Worm (Caenorhabditis elegans) whole organism, L1 larva: ENCODE results near the gene F41E6.7.

Experiments used
- C04F5.9 ChIP-seq: sonication (generic microtip); optimal IDR thresholded peaks from 2 replicates; lab custom pipeline; 2016; ENCODE audit warnings: missing genetic modification characterization, missing compliant biosample characterization
- Y116A8C.19 ChIP-seq: sonication (generic microtip); optimal IDR thresholded peaks from 2 replicates; lab custom pipeline; 2016; ENCODE audit warnings: missing compliant biosample characterization, missing genetic modification characterization, borderline replicate concordance
- aha-1 ChIP-seq: fragments of 150-350 bp; optimal IDR thresholded peaks from 2 replicates; lab custom pipeline; 2014; ENCODE audit warnings: missing biosample characterization, missing genetic modification characterization
- alr-1 ChIP-seq: fragments of 200-800 bp; sonication (Bioruptor generic); optimal IDR thresholded peaks from 2 replicates; lab custom pipeline; 2018; ENCODE audit warnings: borderline replicate concordance, mild to moderate bottlenecking, missing genetic modification characterization, missing compliant biosample characterization
- ceh-63 ChIP-seq: fragments of 200-800 bp; sonication (Bioruptor generic); optimal IDR thresholded peaks from 2 replicates; lab custom pipeline; 2018; ENCODE audit warnings: mild to moderate bottlenecking, missing genetic modification characterization, missing compliant biosample characterization
- ceh-8 ChIP-seq: fragments of 200-800 bp; sonication (Bioruptor generic); optimal IDR thresholded peaks from 2 replicates; lab custom pipeline; 2018; ENCODE audit warnings: mild to moderate bottlenecking, missing genetic modification characterization, moderate library complexity, missing compliant biosample characterization
- efl-1 ChIP-seq, 4 experiments: fragments of 150-350 bp; optimal IDR thresholded peaks in 3 of 4; peaks in 1 of 4; 1 replicate in 1 of 4; 2 replicates in 3 of 4; lab custom pipeline; 2014; ENCODE audit warnings: missing biosample characterization in 2 of 4, missing genetic modification characterization in 2 of 4, missing genetic modification reagents in 2 of 4
- efl-3 ChIP-seq: fragments of 200-800 bp; sonication (Bioruptor generic); optimal IDR thresholded peaks from 2 replicates; lab custom pipeline; 2018; ENCODE audit warnings: mild to moderate bottlenecking, missing genetic modification characterization, missing compliant biosample characterization
- egl-27 ChIP-seq, 2 experiments: fragments of 150-350 bp in 1 of 2; sonication (generic microtip); optimal IDR thresholded peaks; 3 replicates each; lab custom pipeline; 2017 to 2018; ENCODE audit warnings: missing biosample characterization in 2 of 2, missing genetic modification characterization in 2 of 2, missing genetic modification reagents in 2 of 2
- elt-2 ChIP-seq: sonication (generic microtip); optimal IDR thresholded peaks from 2 replicates; lab custom pipeline; 2016; ENCODE audit warnings: missing genetic modification characterization, mild to moderate bottlenecking, inconsistent platforms, missing compliant biosample characterization, missing genetic modification reagents
- elt-3 ChIP-seq, 6 experiments: fragments of 150-350 bp in 1 of 6; sonication (generic microtip); optimal IDR thresholded peaks; 2 replicates each; lab custom pipeline; 2017 to 2018; ENCODE audit warnings: missing biosample characterization in 6 of 6, missing genetic modification characterization in 6 of 6, inconsistent platforms in 1 of 6
- fkh-10 ChIP-seq: sonication (generic microtip); optimal IDR thresholded peaks from 2 replicates; lab custom pipeline; 2017; ENCODE audit warnings: missing biosample characterization, missing genetic modification reagents, missing genetic modification characterization
- fos-1 ChIP-seq: fragments of 150-350 bp; optimal IDR thresholded peaks from 2 replicates; lab custom pipeline; 2014; ENCODE audit warnings: missing biosample characterization, missing genetic modification characterization
- grh-1 ChIP-seq: fragments of 200-800 bp; sonication (Bioruptor generic); IDR thresholded peaks from 2 replicates; pipeline ENCODE4 v1.3.6; 2022; ENCODE audit warnings: missing genetic modification reagents, missing genetic modification characterization, missing compliant biosample characterization
- hlh-17 ChIP-seq: fragments of 200-800 bp; sonication (Bioruptor generic); optimal IDR thresholded peaks from 2 replicates; lab custom pipeline; 2018; ENCODE audit warnings: missing genetic modification characterization, mild to moderate bottlenecking, missing compliant biosample characterization, moderate library complexity, borderline replicate concordance
- jun-1 ChIP-seq: fragments of 150-350 bp; optimal IDR thresholded peaks from 2 replicates; lab custom pipeline; 2014; ENCODE audit warnings: missing biosample characterization, missing genetic modification reagents, missing genetic modification characterization
- lin-14 ChIP-seq: fragments of 200-800 bp; sonication (Bioruptor generic); optimal IDR thresholded peaks from 2 replicates; lab custom pipeline; 2018; ENCODE audit warnings: mild to moderate bottlenecking, missing genetic modification characterization, moderate library complexity, missing compliant biosample characterization
- lin-15B ChIP-seq: fragments of 150-350 bp; sonication (generic microtip); optimal IDR thresholded peaks from 3 replicates; lab custom pipeline; 2014; ENCODE audit warnings: missing biosample characterization, missing genetic modification characterization
- lin-39 ChIP-seq: fragments of 150-350 bp; optimal IDR thresholded peaks from 2 replicates; lab custom pipeline; 2014; ENCODE audit warnings: missing biosample characterization, missing genetic modification reagents, missing genetic modification characterization
- mdl-1 ChIP-seq, 2 experiments: fragments of 150-350 bp; optimal IDR thresholded peaks; 2 replicates each; lab custom pipeline; 2014 to 2017; ENCODE audit warnings: missing biosample characterization in 2 of 2, missing genetic modification characterization in 2 of 2, inconsistent platforms in 1 of 2
- mep-1 ChIP-seq: fragments of 150-350 bp; optimal IDR thresholded peaks from 2 replicates; lab custom pipeline; 2014; ENCODE audit warnings: missing biosample characterization, missing genetic modification characterization
- nhr-19 ChIP-seq: fragments of 200-800 bp; sonication (Bioruptor generic); conservative IDR thresholded peaks from 2 replicates; pipeline ENCODE4 v1.3.6; 2022; ENCODE audit warnings: missing genetic modification characterization, missing compliant biosample characterization
- nhr-47 ChIP-seq: sonication (generic microtip); optimal IDR thresholded peaks from 2 replicates; lab custom pipeline; 2016; ENCODE audit warnings: mild to moderate bottlenecking, missing genetic modification characterization, moderate library complexity, missing compliant biosample characterization
- nhr-71 ChIP-seq: sonication (generic microtip); optimal IDR thresholded peaks from 2 replicates; lab custom pipeline; 2016; ENCODE audit warnings: mild to moderate bottlenecking, missing genetic modification characterization, moderate library complexity, missing compliant biosample characterization
- nhr-77 ChIP-seq: fragments of 150-350 bp; optimal IDR thresholded peaks from 2 replicates; lab custom pipeline; 2014; ENCODE audit warnings: missing biosample characterization, missing genetic modification characterization
- nhr-84 ChIP-seq: sonication (generic microtip); optimal IDR thresholded peaks from 2 replicates; lab custom pipeline; 2017; ENCODE audit warnings: missing biosample characterization, missing genetic modification characterization
- pax-3 ChIP-seq: fragments of 200-800 bp; sonication (Bioruptor generic); optimal IDR thresholded peaks from 2 replicates; lab custom pipeline; 2018; ENCODE audit warnings: mild to moderate bottlenecking, missing genetic modification characterization, moderate library complexity, missing compliant biosample characterization
- sup-37 ChIP-seq: fragments of 200-800 bp; sonication (Bioruptor generic); optimal IDR thresholded peaks from 2 replicates; lab custom pipeline; 2018; ENCODE audit warnings: mild to moderate bottlenecking, missing genetic modification characterization, missing compliant biosample characterization
- tlp-1 ChIP-seq: fragments of 150-350 bp; optimal IDR thresholded peaks from 2 replicates; lab custom pipeline; 2014; ENCODE audit warnings: missing biosample characterization, missing genetic modification characterization
- unc-86 ChIP-seq: sonication (generic microtip); optimal IDR thresholded peaks from 2 replicates; lab custom pipeline; 2016; ENCODE audit warnings: missing genetic modification characterization, missing compliant biosample characterization
- unc-98 ChIP-seq: fragments of 200-800 bp; sonication (Bioruptor generic); IDR thresholded peaks from 2 replicates; pipeline ENCODE4 v1.3.6; 2022; ENCODE audit warnings: missing genetic modification characterization, missing compliant biosample characterization
- xbp-1 ChIP-seq: sonication (generic microtip); optimal IDR thresholded peaks from 2 replicates; lab custom pipeline; 2016; ENCODE audit warnings: missing genetic modification characterization, missing compliant biosample characterization
- zag-1 ChIP-seq: fragments of 150-350 bp; optimal IDR thresholded peaks from 2 replicates; lab custom pipeline; 2014; ENCODE audit warnings: missing biosample characterization, missing genetic modification characterization

F41E6.7 gene

ce11 chrV:8569841-8570361, 29.2 kb downstream of the F41E6.7 start, which contains the start of the genes F25G6.9 and symk-1 (continued):
- no peak for TF ChIP-seq Y116A8C.19 (tag; lab: Kevin White, UChicago)
- TF ChIP-seq jun-1 (tag; lab: Kevin White, UChicago) = no peak
- TF ChIP-seq zag-1 (tag; lab: Kevin White, UChicago) = no peak
- no peak for TF ChIP-seq aha-1 (tag; lab: Kevin White, UChicago)
- TF ChIP-seq nhr-71 (tag; lab: Kevin White, UChicago) = peak; percentile 86
- TF ChIP-seq tlp-1 (tag; lab: Kevin White, UChicago) = no peak
- TF ChIP-seq hlh-17 (GFP tag; lab: Kevin White, UChicago) = no peak
- TF ChIP-seq unc-98 (GFP tag; lab: Robert Waterston, UW) = no peak
- TF ChIP-seq nhr-84 (tag; lab: Kevin White, UChicago) = no peak
- TF ChIP-seq efl-3 (GFP tag; lab: Kevin White, UChicago) = no peak
- TF ChIP-seq nhr-19 = peak; percentile 82
- no peak for TF ChIP-seq pax-3 (tag; lab: Kevin White, UChicago)
- TF ChIP-seq xbp-1 (tag; lab: Kevin White, UChicago) = peak; percentile 76
- TF ChIP-seq fos-1 (tag; lab: Kevin White, UChicago) = peak; percentile 7
- no peak for TF ChIP-seq nhr-77 (tag; lab: Kevin White, UChicago)
- TF ChIP-seq lin-14 (GFP tag; lab: Kevin White, UChicago) = peak; percentile 72
- TF ChIP-seq lin-39 (tag; lab: Kevin White, UChicago) = peak; percentile 76

DNA sequence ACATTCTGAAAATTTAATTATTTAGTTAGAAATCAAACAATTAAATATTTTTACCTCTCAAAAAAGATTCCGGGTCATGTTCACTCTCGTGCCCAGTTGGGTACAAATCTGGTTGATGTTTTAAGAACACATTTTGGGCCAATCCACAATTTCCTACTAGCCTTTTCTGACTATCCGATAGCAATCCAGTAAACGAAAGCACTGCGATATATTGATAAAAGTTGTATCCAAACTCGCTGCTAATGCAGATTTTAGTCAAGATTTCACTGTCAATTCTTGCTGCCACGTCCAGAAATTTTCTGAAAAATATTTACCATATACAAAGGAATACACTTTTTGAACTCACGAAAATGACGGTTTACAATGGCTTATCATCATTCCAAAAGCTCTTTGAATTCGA, 29.9 kb downstream of the F41E6.7 start:
- TF ChIP-seq fkh-10 (GFP tag; lab: Kevin White, UChicago) (no peak), efl-1 (optimal IDR thresholded peaks at IDR 0.05; lab: Kevin White, UChicago) (no peak), efl-1 (GFP tag; optimal IDR thresholded peaks at IDR 0.05 in 1 of 2; lab: Kevin White, UChicago) (peak in 1 of 2 experiments; percentile 76)
- TF ChIP-seq, all 84 proteins: peak for 1

DNA sequence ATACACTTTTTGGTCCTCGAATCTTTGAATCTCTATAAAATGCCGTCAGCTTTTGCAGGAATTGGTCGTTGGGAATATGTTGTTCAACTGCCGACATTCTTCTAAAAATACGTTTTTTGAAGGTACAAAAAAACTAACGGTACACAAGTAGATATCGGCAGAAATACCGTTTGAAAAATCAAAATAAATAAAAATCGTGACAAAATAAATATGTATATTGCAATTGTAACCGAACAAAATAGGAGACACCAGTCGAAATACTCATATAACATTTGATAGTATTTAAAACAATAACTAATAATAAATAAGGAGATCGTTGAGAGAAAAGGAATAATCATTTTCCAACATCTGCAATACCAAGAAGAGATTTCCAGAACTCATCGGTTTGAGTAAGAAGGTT, 34.0 kb downstream of the F41E6.7 start, which contains the start of gene F25G6.8:
Gene F25G6.8, minus strand, starts transcription at position 101 of the 400 bp plus-strand sequence.
- TF ChIP-seq ceh-63 (GFP tag; lab: Kevin White, UChicago) (no peak), mep-1 (no peak), mdl-1 (tag; optimal IDR thresholded peaks at IDR 0.05; lab: Kevin White, UChicago) (no peak), lin-15B (tag; lab: Kevin White, UChicago) (no peak), ceh-8 (GFP tag; lab: Kevin White, UChicago) (no peak), sup-37 (GFP tag; lab: Kevin White, UChicago) (no peak)
- TF ChIP-seq, all 84 proteins: peak for 0

ce11 chrV:8560916-8561315, 38.2 kb downstream of the F41E6.7 start, which contains the start of gene acr-16:
Gene acr-16, plus strand, starts transcription at chrV:8561216.
- TF ChIP-seq fos-1 (tag; lab: Kevin White, UChicago) (no peak), C04F5.9 (tag; lab: Kevin White, UChicago) (no peak), tlp-1 (tag; lab: Kevin White, UChicago) (no peak), unc-86 (no peak), mdl-1 (tag; optimal IDR thresholded peaks at IDR 0.05; lab: Kevin White, UChicago) (no peak), nhr-84 (tag; lab: Kevin White, UChicago) (no peak), sup-37 (GFP tag; lab: Kevin White, UChicago) (no peak), unc-98 (GFP tag; lab: Robert Waterston, UW) (no peak), xbp-1 (tag; lab: Kevin White, UChicago) (no peak), zag-1 (tag; lab: Kevin White, UChicago) (no peak), efl-1 (optimal IDR thresholded peaks at IDR 0.05; lab: Kevin White, UChicago) (no peak), efl-1 (GFP tag; optimal IDR thresholded peaks at IDR 0.05 in 1 of 2; lab: Kevin White, UChicago) (no peak), egl-27 (tag; optimal IDR thresholded peaks at IDR 0.05; lab: Kevin White, UChicago) (no peak), alr-1 (tag; lab: Kevin White, UChicago) (no peak), elt-2 (no peak), elt-3 (tag; optimal IDR thresholded peaks at IDR 0.05; lab: Kevin White, UChicago) (no peak), nhr-77 (tag; lab: Kevin White, UChicago) (no peak), nhr-47 (tag; lab: Kevin White, UChicago) (no peak), grh-1 (GFP tag; lab: Robert Waterston, UW) (no peak)
